Worm (Caenorhabditis elegans) whole organism, midembryonic: ENCODE measurements around the gene Y41C4A.6.

Source experiments
- flt-1 ChIP-seq: fragments of 200-800 bp; sonication (Bioruptor generic); IDR thresholded peaks from 2 replicates; pipeline ENCODE4 v1.3.6; 2022; ENCODE audit warnings: missing genetic modification characterization, missing compliant biosample characterization
- ztf-29 ChIP-seq: fragments of 200-800 bp; sonication (Bioruptor generic); IDR thresholded peaks from 2 replicates; pipeline ENCODE4 v1.3.6; 2022; ENCODE audit warnings: missing genetic modification reagents, missing genetic modification characterization, missing compliant biosample characterization

DNA sequence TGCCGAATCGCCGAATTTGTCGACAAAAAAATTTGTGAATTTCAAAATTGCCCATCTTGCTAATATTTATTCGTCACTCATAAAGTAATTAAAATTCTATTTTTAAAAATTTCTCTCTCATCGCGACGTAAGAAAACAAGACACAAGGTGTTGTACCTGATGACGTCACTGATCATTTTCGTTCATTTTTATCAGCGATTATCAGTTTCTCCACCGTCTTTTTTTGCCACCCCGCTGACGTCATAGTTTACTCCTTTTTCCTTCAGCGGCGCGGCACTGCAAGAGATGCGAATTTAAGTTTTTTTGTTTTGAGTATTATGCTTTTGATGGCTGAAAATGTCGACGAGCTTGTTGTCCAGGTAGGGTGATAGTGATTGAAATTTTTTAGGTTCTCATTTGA lies 11.6 kb upstream of the Y41C4A.6 start:
- TF ChIP-seq flt-1 (GFP tag; lab: Robert Waterston, UW), result no peak
- no peak for TF ChIP-seq ztf-29
